Fruit fly (Drosophila melanogaster): ENCODE data around the gene CG14985.

dm6 chr3L:4018228-4018928 is 15.1 kb downstream of the CG14985 start, which contains the start of gene FoxL1:
- no peak for TF ChIP-seq fkh (GFP tag; optimal IDR thresholded peaks at IDR 0.05)
- TF ChIP-seq CG10631 (GFP tag; optimal IDR thresholded peaks at IDR 0.05) = no peak
- no peak for TF ChIP-seq Hr4 (GFP tag; optimal IDR thresholded peaks at IDR 0.05)
- TF ChIP-seq CG6854 (GFP tag; optimal IDR thresholded peaks at IDR 0.05) = no peak
- no peak for TF ChIP-seq Smox (GFP tag; optimal IDR thresholded peaks at IDR 0.05)
- no peak for TF ChIP-seq CG9139 (GFP tag; optimal IDR thresholded peaks at IDR 0.05)
- no peak for TF ChIP-seq CG11902 (GFP tag; optimal IDR thresholded peaks at IDR 0.05)
- TF ChIP-seq CG8119 (GFP tag; IDR thresholded peaks at IDR 0.05) = no peak
- no peak for TF ChIP-seq Gug (GFP tag; IDR thresholded peaks at IDR 0.05)
- no peak for TF ChIP-seq fd59A (GFP tag; optimal IDR thresholded peaks at IDR 0.05)
- TF ChIP-seq OdsH (GFP tag; optimal IDR thresholded peaks at IDR 0.05) = no peak
- TF ChIP-seq CG6276 (GFP tag; optimal IDR thresholded peaks at IDR 0.05) = no peak
- TF ChIP-seq vri (GFP tag; optimal IDR thresholded peaks at IDR 0.05) = no peak
